Fruit fly (Drosophila melanogaster): ENCODE data around the gene CG7443.

Gene CG7443

DNA sequence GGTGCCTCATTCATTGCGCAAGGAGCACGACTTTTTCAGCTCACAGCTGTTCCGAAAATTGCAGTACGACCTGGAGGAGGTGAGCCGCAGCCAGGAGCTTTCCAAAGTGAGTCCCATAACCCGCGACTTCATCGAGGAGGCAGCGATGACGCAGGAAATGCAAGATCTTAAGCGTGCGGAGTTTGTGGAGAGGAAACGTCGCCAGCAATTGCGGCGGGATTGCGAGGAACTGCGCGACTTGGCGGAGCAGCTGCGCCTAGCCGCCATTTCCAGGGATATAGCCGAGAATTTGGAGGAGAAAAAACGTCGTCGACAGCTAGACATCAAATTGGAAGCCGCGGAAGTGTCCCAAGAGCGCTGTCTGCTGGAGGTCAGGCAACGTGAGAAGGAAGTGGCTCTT lies 23.7 kb downstream of the CG7443 start:
- peak; percentile 12 for TF ChIP-seq MESR4 (GFP tag; optimal IDR thresholded peaks at IDR 0.05)
- TF ChIP-seq nerfin-2 (GFP tag; IDR thresholded peaks at IDR 0.05; ENCODE audit: partially characterized antibody) = no peak
- no peak for TF ChIP-seq Antp (GFP tag; optimal IDR thresholded peaks at IDR 0.05)
- TF ChIP-seq CG6765 (GFP tag; optimal IDR thresholded peaks at IDR 0.05) = no peak
- TF ChIP-seq CG8944 (GFP tag; optimal IDR thresholded peaks at IDR 0.05) = no peak
- TF ChIP-seq CG6254 (GFP tag; optimal IDR thresholded peaks at IDR 0.05) = no peak
- TF ChIP-seq Med (GFP tag) = peak; percentile 55
- TF ChIP-seq Ets65A (GFP tag) = peak; percentile 88

DNA sequence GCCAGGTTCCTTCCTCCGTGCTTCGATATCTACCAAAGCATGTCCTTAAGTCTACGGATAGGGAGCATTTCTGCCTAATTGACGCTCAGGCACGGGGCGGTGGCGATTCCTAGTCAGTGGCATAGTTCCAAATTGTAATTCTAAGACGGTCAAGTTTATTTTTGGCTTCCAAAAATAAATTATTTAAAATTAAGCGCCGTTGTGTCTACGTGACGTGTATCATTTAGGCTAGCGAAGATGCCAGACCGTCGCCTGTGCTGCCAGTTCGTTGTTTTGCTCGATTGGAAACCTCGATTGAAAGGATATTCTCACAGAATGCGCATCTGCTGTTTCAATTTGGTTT lies 25.0 kb downstream of the CG7443 start:
- TF ChIP-seq Med (GFP tag) (peak; percentile 34), E2f2 (GFP tag; IDR thresholded peaks at IDR 0.05) (peak; percentile 81), CG10366 (GFP tag; IDR thresholded peaks at IDR 0.05) (no peak), CG9876 (GFP tag; optimal IDR thresholded peaks at IDR 0.05) (no peak), CG10267 (tag; optimal IDR thresholded peaks at IDR 0.05) (no peak), Xbp1 (GFP tag; optimal IDR thresholded peaks at IDR 0.05) (peak; percentile 89), CG7556 (GFP tag; optimal IDR thresholded peaks at IDR 0.05) (no peak), PHDP (tag; optimal IDR thresholded peaks at IDR 0.05) (no peak), maf-S (GFP tag; optimal IDR thresholded peaks at IDR 0.05) (no peak), CG12155 (GFP tag; optimal IDR thresholded peaks at IDR 0.05) (no peak), Dref (GFP tag; IDR thresholded peaks at IDR 0.05) (peak; percentile 41), Sry-δ (GFP tag; optimal IDR thresholded peaks at IDR 0.05) (no peak), abd-A (tag; optimal IDR thresholded peaks at IDR 0.05) (no peak), CG10979 (tag; optimal IDR thresholded peaks at IDR 0.05) (no peak), inv (GFP tag; IDR thresholded peaks at IDR 0.05; ENCODE audit: partially characterized antibody) (no peak), chif (GFP tag; optimal IDR thresholded peaks at IDR 0.05) (no peak), danr (GFP tag; IDR thresholded peaks at IDR 0.05) (no peak), CG31365 (tag; optimal IDR thresholded peaks at IDR 0.05) (no peak), pum (GFP tag; optimal IDR thresholded peaks at IDR 0.05) (no peak), CG2712 (tag; optimal IDR thresholded peaks at IDR 0.05) (no peak), Sry-β (GFP tag; optimal IDR thresholded peaks at IDR 0.05) (no peak), kay (GFP tag; optimal IDR thresholded peaks at IDR 0.05) (peak; percentile 21), CG14965 (GFP tag; optimal IDR thresholded peaks at IDR 0.05; ENCODE audit: borderline replicate concordance) (no peak), CG18619 (GFP tag; optimal IDR thresholded peaks at IDR 0.05) (peak; percentile 17), bbx (GFP tag; IDR thresholded peaks at IDR 0.05; ENCODE audit: partially characterized antibody) (peak; percentile 13; the same call in 1 of the 2 replicates), Fer3 (tag; optimal IDR thresholded peaks at IDR 0.05) (no peak), Atf6 (GFP tag; IDR thresholded peaks at IDR 0.05) (no peak), Dp (GFP tag; optimal IDR thresholded peaks at IDR 0.05) (peak; percentile 71), MESR4 (GFP tag; optimal IDR thresholded peaks at IDR 0.05) (peak; percentile 28), scrt (GFP tag; optimal IDR thresholded peaks at IDR 0.05) (no peak)

DNA sequence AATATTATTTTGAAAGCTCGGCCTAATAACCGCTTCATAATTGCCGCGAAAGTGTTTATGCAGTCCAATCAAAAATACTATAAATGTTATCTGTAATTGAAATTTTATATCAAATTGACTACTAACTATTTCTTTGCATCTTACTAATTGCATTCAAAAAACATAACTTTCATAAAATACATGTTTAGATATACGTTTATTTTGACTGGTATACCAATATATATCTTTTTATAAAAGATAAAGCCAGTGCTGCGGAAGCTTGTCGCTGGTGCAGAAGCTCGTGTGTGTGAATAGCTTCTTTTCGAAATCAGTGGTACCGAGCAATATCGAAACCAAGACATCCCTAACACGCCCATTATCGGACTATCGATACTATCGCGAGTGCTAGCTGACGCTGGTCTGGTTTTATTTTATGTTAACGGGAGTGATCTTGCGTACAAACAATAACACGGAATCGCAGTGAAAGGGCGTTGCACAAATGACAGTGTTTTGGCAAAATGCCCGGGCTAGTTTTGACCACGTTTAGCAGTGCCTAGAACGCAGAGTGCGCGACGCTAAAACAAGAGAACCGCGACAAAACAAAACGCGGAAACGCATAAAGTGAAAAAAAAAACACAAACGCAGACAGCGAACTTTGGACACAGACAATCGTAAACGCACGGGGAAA lies 25.5 kb downstream of the CG7443 start, which contains the start of gene Atg13:
Atg13 (plus strand) TSS at position 367 of the 667 bp plus-strand sequence.
- TF ChIP-seq CG1603 (tag; optimal IDR thresholded peaks at IDR 0.05) (peak; percentile 16), sqz (GFP tag; optimal IDR thresholded peaks at IDR 0.05) (peak; percentile 49), Dll (GFP tag; IDR thresholded peaks at IDR 0.05; ENCODE audit: partially characterized antibody) (peak; percentile 69), dan (GFP tag; IDR thresholded peaks at IDR 0.05) (no peak), kay (GFP tag; optimal IDR thresholded peaks at IDR 0.05) (no peak), CG6654 (GFP tag; optimal IDR thresholded peaks at IDR 0.05) (no peak), Bgb (GFP tag; IDR thresholded peaks at IDR 0.05; ENCODE audit: partially characterized antibody) (peak; percentile 81), MTF-1 (GFP tag; optimal IDR thresholded peaks at IDR 0.05; ENCODE audit: borderline replicate concordance) (no peak), CG32772 (GFP tag; IDR thresholded peaks at IDR 0.05) (no peak), otp (GFP tag; IDR thresholded peaks at IDR 0.05) (no peak), ind (GFP tag; optimal IDR thresholded peaks at IDR 0.05) (peak; percentile 22), Jarid2 (GFP tag; optimal IDR thresholded peaks at IDR 0.05) (no peak), gce (GFP tag; IDR thresholded peaks at IDR 0.05) (no peak), CG8924 (tag; optimal IDR thresholded peaks at IDR 0.05) (peak; percentile 54)
